Fruit fly (Drosophila melanogaster) whole organism, embryonic: ENCODE measurements around the gene TwdlX.
A peak's percentile ranks its signal among the peaks of the same experiment; 100 is the strongest.

Experiments
- Atf3 ChIP-seq: fragments of 200-800 bp; sonication (Bioruptor generic); optimal IDR thresholded peaks from 3 replicates; lab custom pipeline; 2016; ENCODE audit warnings: missing biosample characterization, missing genetic modification characterization
- B-H1 ChIP-seq: fragments of 200-800 bp; sonication (Bioruptor generic); IDR thresholded peaks from 3 replicates; pipeline ENCODE4 v1.3.6; 2022; ENCODE audit warnings: missing biosample characterization, missing genetic modification characterization
- CG10274 ChIP-seq: fragments of 200-800 bp; sonication (Bioruptor generic); optimal IDR thresholded peaks from 3 replicates; lab custom pipeline; 2017; ENCODE audit warnings: missing biosample characterization, mild to moderate bottlenecking, missing genetic modification characterization
- CG10979 ChIP-seq: fragments of 200-800 bp; sonication (Bioruptor generic); optimal IDR thresholded peaks from 2 replicates; lab custom pipeline; 2018; ENCODE audit warnings: missing biosample characterization, mild to moderate bottlenecking, missing genetic modification characterization, moderate library complexity
- CG11093 ChIP-seq: fragments of 200-800 bp; sonication (Bioruptor generic); IDR thresholded peaks from 3 replicates; pipeline ENCODE4 v1.3.6; 2022; ENCODE audit warnings: missing biosample characterization, missing genetic modification characterization
- CG11247 ChIP-seq: fragments of 200-800 bp; sonication (Bioruptor generic); IDR thresholded peaks from 2 replicates; pipeline ENCODE4 v1.3.6; 2022; ENCODE audit warnings: missing biosample characterization, missing genetic modification characterization
- CG12744 ChIP-seq: fragments of 200-800 bp; sonication (Bioruptor generic); optimal IDR thresholded peaks from 2 replicates; lab custom pipeline; 2016; ENCODE audit warnings: missing biosample characterization, missing genetic modification characterization
- CG14860 ChIP-seq: fragments of 200-800 bp; sonication (Bioruptor generic); IDR thresholded peaks from 3 replicates; pipeline ENCODE4 v1.3.6; 2022; ENCODE audit warnings: missing biosample characterization, missing genetic modification characterization; ENCODE audit not compliant: partially characterized antibody
- CG15514 ChIP-seq: fragments of 200-800 bp; sonication (Bioruptor generic); optimal IDR thresholded peaks from 3 replicates; lab custom pipeline; 2017; ENCODE audit warnings: missing biosample characterization, missing genetic modification characterization, mild to moderate bottlenecking, moderate library complexity, missing genetic modification reagents
- CG18262 ChIP-seq: fragments of 200-800 bp; optimal IDR thresholded peaks from 3 replicates; lab custom pipeline; 2019; ENCODE audit warnings: missing biosample characterization, mild to moderate bottlenecking, missing genetic modification characterization, moderate library complexity
- CG32772 ChIP-seq: fragments of 200-800 bp; sonication (Bioruptor generic); IDR thresholded peaks from 2 replicates; pipeline ENCODE4 v1.3.6; 2022; ENCODE audit warnings: missing biosample characterization, missing genetic modification characterization
- CG3838 ChIP-seq: fragments of 200-800 bp; sonication (Bioruptor generic); optimal IDR thresholded peaks from 3 replicates; lab custom pipeline; 2016; ENCODE audit warnings: missing biosample characterization, missing genetic modification characterization
- CG3847 ChIP-seq: fragments of 200-800 bp; sonication (Bioruptor generic); IDR thresholded peaks from 2 replicates; pipeline ENCODE4 v1.3.6; 2022; ENCODE audit warnings: missing biosample characterization, missing genetic modification characterization
- CG4617 ChIP-seq: fragments of 200-800 bp; sonication (Bioruptor generic); optimal IDR thresholded peaks from 3 replicates; lab custom pipeline; 2016; ENCODE audit warnings: missing biosample characterization, missing genetic modification characterization, borderline replicate concordance
- CG7271 ChIP-seq: fragments of 200-800 bp; sonication (Bioruptor generic); optimal IDR thresholded peaks from 2 replicates; lab custom pipeline; 2018; ENCODE audit warnings: missing biosample characterization, mild to moderate bottlenecking, missing genetic modification characterization, moderate library complexity
- CG7987 ChIP-seq: fragments of 200-800 bp; sonication (Bioruptor generic); optimal IDR thresholded peaks from 2 replicates; lab custom pipeline; 2018; ENCODE audit warnings: missing biosample characterization, mild to moderate bottlenecking, missing genetic modification characterization, moderate library complexity
- CG8290 ChIP-seq, 3 experiments: fragments of 200-800 bp; sonication (Bioruptor generic); optimal IDR thresholded peaks; 2 replicates each; lab custom pipeline; 2016 to 2019; ENCODE audit warnings: missing biosample characterization in 3 of 3, missing genetic modification characterization in 3 of 3, mild to moderate bottlenecking in 2 of 3, moderate library complexity in 1 of 3
- Fer1 ChIP-seq: fragments of 200-800 bp; sonication (Bioruptor generic); optimal IDR thresholded peaks from 2 replicates; lab custom pipeline; 2017; ENCODE audit warnings: missing biosample characterization, mild to moderate bottlenecking, missing genetic modification characterization
- Hr3 ChIP-seq: fragments of 200-800 bp; sonication (Bioruptor generic); optimal IDR thresholded peaks from 3 replicates; lab custom pipeline; 2016; ENCODE audit warnings: missing biosample characterization, missing genetic modification characterization
- Mad ChIP-seq: fragments of 200-800 bp; sonication (Bioruptor generic); optimal IDR thresholded peaks from 2 replicates; lab custom pipeline; 2016; ENCODE audit warnings: missing biosample characterization, missing genetic modification characterization
- NC2β ChIP-seq: fragments of 200-800 bp; sonication (Bioruptor generic); optimal IDR thresholded peaks from 2 replicates; lab custom pipeline; 2016; ENCODE audit warnings: missing biosample characterization, missing genetic modification characterization
- NFAT ChIP-seq: fragments of 200-800 bp; sonication (Bioruptor generic); IDR thresholded peaks from 2 replicates; pipeline ENCODE4 v1.3.6; 2022; ENCODE audit warnings: missing biosample characterization, missing genetic modification characterization
- Ptx1 ChIP-seq: fragments of 200-800 bp; sonication (Bioruptor generic); IDR thresholded peaks from 2 replicates; pipeline ENCODE4 v1.3.6; 2022; ENCODE audit warnings: missing biosample characterization, missing genetic modification characterization
- ara ChIP-seq: fragments of 200-800 bp; sonication (Bioruptor generic); IDR thresholded peaks from 2 replicates; pipeline ENCODE4 v1.3.6; 2022; ENCODE audit warnings: missing biosample characterization, missing genetic modification characterization
- ase ChIP-seq: fragments of 200-800 bp; sonication (Bioruptor generic); IDR thresholded peaks from 3 replicates; pipeline ENCODE4 v1.3.6; 2022; ENCODE audit warnings: missing biosample characterization, missing genetic modification characterization
- ash1 ChIP-seq: fragments of 200-800 bp; sonication (Bioruptor generic); optimal IDR thresholded peaks from 2 replicates; lab custom pipeline; 2018; ENCODE audit warnings: missing biosample characterization, mild to moderate bottlenecking, missing genetic modification characterization
- bbx ChIP-seq: fragments of 200-800 bp; sonication (Bioruptor generic); IDR thresholded peaks from 2 replicates; pipeline ENCODE4 v1.3.6; 2022; ENCODE audit warnings: missing biosample characterization, missing genetic modification characterization; ENCODE audit not compliant: partially characterized antibody
- cg ChIP-seq: fragments of 200-800 bp; sonication (Bioruptor generic); optimal IDR thresholded peaks from 3 replicates; lab custom pipeline; 2019; ENCODE audit warnings: missing biosample characterization, mild to moderate bottlenecking, missing genetic modification characterization, moderate library complexity
- crol ChIP-seq: fragments of 200-800 bp; sonication (Bioruptor generic); IDR thresholded peaks from 2 replicates; pipeline ENCODE4 v1.3.6; 2022; ENCODE audit warnings: missing biosample characterization, missing genetic modification characterization
- dmrt11E ChIP-seq: fragments of 200-800 bp; sonication (Bioruptor generic); optimal IDR thresholded peaks from 3 replicates; lab custom pipeline; 2018; ENCODE audit warnings: missing biosample characterization, mild to moderate bottlenecking, missing genetic modification characterization, moderate library complexity
- dmrt99B ChIP-seq: fragments of 200-800 bp; sonication (Bioruptor generic); optimal IDR thresholded peaks from 2 replicates; lab custom pipeline; 2018; ENCODE audit warnings: missing biosample characterization, mild to moderate bottlenecking, missing genetic modification characterization, moderate library complexity
- exex ChIP-seq: fragments of 200-800 bp; sonication (Bioruptor generic); optimal IDR thresholded peaks from 4 replicates; lab custom pipeline; 2018; ENCODE audit warnings: missing biosample characterization, mild to moderate bottlenecking, missing genetic modification characterization, moderate library complexity
- eyg ChIP-seq: fragments of 200-800 bp; sonication (Bioruptor generic); optimal IDR thresholded peaks from 3 replicates; lab custom pipeline; 2016; ENCODE audit warnings: missing biosample characterization, missing genetic modification characterization
- h ChIP-seq: fragments of >200 bp; optimal IDR thresholded peaks from 2 replicates; lab custom pipeline; 2017
- ken ChIP-seq: fragments of 200-800 bp; sonication (Bioruptor generic); IDR thresholded peaks from 3 replicates; pipeline ENCODE4 v1.3.6; 2022; ENCODE audit warnings: missing biosample characterization, missing genetic modification characterization
- lab ChIP-seq: fragments of 200-800 bp; sonication (Bioruptor generic); optimal IDR thresholded peaks from 3 replicates; lab custom pipeline; 2017; ENCODE audit warnings: missing biosample characterization, missing genetic modification characterization, mild to moderate bottlenecking, moderate library complexity, missing genetic modification reagents
- lmd ChIP-seq: fragments of 200-800 bp; sonication (Bioruptor generic); IDR thresholded peaks from 2 replicates; pipeline ENCODE4 v1.3.6; 2022; ENCODE audit warnings: missing biosample characterization, missing genetic modification characterization
- mirr ChIP-seq: fragments of 200-800 bp; sonication (Bioruptor generic); optimal IDR thresholded peaks from 3 replicates; lab custom pipeline; 2018; ENCODE audit warnings: missing biosample characterization, mild to moderate bottlenecking, missing genetic modification characterization
- otp ChIP-seq: fragments of 200-800 bp; sonication (Bioruptor generic); IDR thresholded peaks from 3 replicates; pipeline ENCODE4, ENCODE4 v1.3.6; 2022; ENCODE audit warnings: missing biosample characterization, missing genetic modification characterization
- sc ChIP-seq, 3 experiments: fragments of >200 bp in 2 of 3; fragments of 200-800 bp in 1 of 3; sonication (Bioruptor generic) in 1 of 3; optimal IDR thresholded peaks; 2 replicates in 2 of 3; 3 replicates in 1 of 3; lab custom pipeline; 2017; ENCODE audit warnings: mild to moderate bottlenecking in 1 of 3, missing biosample characterization in 1 of 3, missing genetic modification characterization in 1 of 3, missing genetic modification reagents in 1 of 3
- schlank ChIP-seq: fragments of 200-800 bp; sonication (Bioruptor generic); optimal IDR thresholded peaks from 2 replicates; lab custom pipeline; 2018; ENCODE audit warnings: missing biosample characterization, mild to moderate bottlenecking, missing genetic modification characterization
- sens ChIP-seq: fragments of 200-800 bp; sonication (Bioruptor generic); peaks from one replicate; lab custom pipeline; 2016; ENCODE audit warnings: missing biosample characterization, missing genetic modification characterization
- slou ChIP-seq: fragments of 200-800 bp; sonication (Bioruptor generic); optimal IDR thresholded peaks from 3 replicates; lab custom pipeline; 2016; ENCODE audit warnings: missing biosample characterization, missing genetic modification characterization
- ttk ChIP-seq: fragments of 200-800 bp; sonication (Bioruptor generic); IDR thresholded peaks from 2 replicates; pipeline ENCODE4 v2.1.2; 2022; ENCODE audit warnings: missing biosample characterization, missing genetic modification characterization
- twi ChIP-seq: fragments of 200-800 bp; optimal IDR thresholded peaks from 2 replicates; lab custom pipeline; 2019; ENCODE audit warnings: missing biosample characterization, mild to moderate bottlenecking, missing genetic modification characterization, moderate library complexity
- vfl ChIP-seq: fragments of 200-800 bp; sonication (Bioruptor generic); optimal IDR thresholded peaks from 2 replicates; lab custom pipeline; 2016; ENCODE audit warnings: missing biosample characterization, missing genetic modification characterization
- wdn ChIP-seq: fragments of 200-800 bp; sonication (Bioruptor generic); IDR thresholded peaks from 2 replicates; pipeline ENCODE4 v1.3.6; 2022; ENCODE audit warnings: missing biosample characterization, missing genetic modification characterization
- wor ChIP-seq: fragments of 200-800 bp; sonication (Bioruptor generic); IDR thresholded peaks from 2 replicates; pipeline ENCODE4 v1.3.6; 2022; ENCODE audit warnings: missing biosample characterization, missing genetic modification characterization

The TwdlX gene

DNA sequence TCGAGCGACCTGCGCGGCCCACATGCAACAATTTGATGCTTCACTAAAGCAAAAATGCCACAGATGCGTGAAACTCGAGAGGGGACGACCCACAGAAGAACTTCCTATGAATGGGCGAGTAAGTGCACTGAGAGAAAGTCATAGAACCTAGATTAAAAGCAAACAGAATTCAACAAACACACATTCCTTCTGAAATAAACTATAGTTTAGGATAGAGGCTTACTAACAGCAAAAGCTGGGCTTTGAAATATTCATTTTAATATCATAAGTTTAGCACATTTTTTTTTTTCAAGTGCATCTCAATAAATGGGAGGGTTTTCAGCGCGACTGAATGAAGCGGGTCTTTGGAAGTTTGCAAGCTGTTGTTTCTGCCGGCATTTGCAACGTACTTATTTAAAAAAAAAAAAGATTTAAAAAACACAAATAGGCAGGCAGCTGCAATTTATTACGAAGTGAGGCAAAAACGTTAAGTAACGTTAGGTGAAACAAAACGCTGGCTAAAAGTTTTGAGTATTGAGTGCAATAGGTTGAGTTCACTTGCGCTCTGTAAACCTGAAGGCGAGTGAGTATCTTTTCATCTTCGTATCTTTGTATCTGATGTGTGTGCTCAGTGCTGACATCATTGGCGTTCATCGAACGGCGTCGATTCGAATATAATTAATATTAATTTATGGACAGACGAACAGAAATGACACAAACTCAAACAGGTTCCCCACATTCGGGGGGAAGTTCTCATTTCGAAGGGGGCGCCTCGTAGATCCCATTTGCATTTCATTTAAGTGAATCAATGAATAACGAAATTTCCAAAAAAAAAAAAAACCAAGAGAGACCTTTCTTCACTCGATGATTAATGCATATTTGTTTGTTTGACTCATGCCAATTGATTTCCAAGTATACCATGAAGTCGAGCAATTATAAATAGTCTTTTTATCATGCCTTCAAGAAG is 42.3 kb downstream of the TwdlX start (continued):
- TF ChIP-seq twi (tag; lab: Kevin White, UChicago) (no peak), CG11247 (GFP tag; lab: Robert Waterston, UW) (peak; percentile 49; the same call in 1 of the 2 replicates), CG14860 (no peak), wdn (no peak), CG7987 (GFP tag; lab: Kevin White, UChicago) (no peak), h (lab: Kevin White, UChicago) (no peak), Mad (no peak), bbx (GFP tag; lab: Robert Waterston, UW) (no peak), CG3847 (GFP tag; lab: Robert Waterston, UW) (no peak), Hr3 (peak; percentile 50), CG18262 (tag; lab: Kevin White, UChicago) (peak; percentile 73), CG32772 (GFP tag; lab: Robert Waterston, UW) (peak; percentile 64; the same call in 1 of the 2 replicates), Ptx1 (GFP tag; lab: Robert Waterston, UW) (peak; percentile 69), exex (no peak), CG4617 (GFP tag; lab: Kevin White, UChicago) (no peak), schlank (tag; lab: Kevin White, UChicago) (no peak), CG15514 (GFP tag; lab: Kevin White, UChicago) (no peak), dmrt99B (tag; lab: Kevin White, UChicago) (peak; percentile 61), Atf3 (GFP tag; lab: Kevin White, UChicago) (peak; percentile 36), CG7271 (tag; lab: Kevin White, UChicago) (no peak), Fer1 (GFP tag; lab: Kevin White, UChicago) (no peak), wor (GFP tag; lab: Robert Waterston, UW) (0 out of 2 replicates have a peak, but pooled peaks have one; percentile 13), CG11093 (GFP tag; lab: Robert Waterston, UW) (peak; percentile 77), CG10979 (tag; lab: Kevin White, UChicago) (peak; percentile 80), CG12744 (no peak), ara (peak; percentile 85), CG8290 (GFP tag; optimal IDR thresholded peaks at IDR 0.05; lab: Kevin White, UChicago) (peak; percentile 46), CG8290 (tag; optimal IDR thresholded peaks at IDR 0.05; lab: Kevin White, UChicago) (no peak), NC2β (GFP tag; lab: Kevin White, UChicago) (peak; percentile 12), slou (GFP tag; lab: Kevin White, UChicago) (no peak), ken (GFP tag; lab: Robert Waterston, UW) (peak; percentile 46; the same call in 1 of the 3 replicates), ash1 (GFP tag; lab: Kevin White, UChicago) (no peak), crol (GFP tag; lab: Robert Waterston, UW) (peak; percentile 27; the same call in 1 of the 2 replicates), B-H1 (GFP tag; lab: Robert Waterston, UW) (peak; percentile 43; the same call in 2 of the 3 replicates), eyg (GFP tag; lab: Kevin White, UChicago) (no peak), lmd (GFP tag; lab: Robert Waterston, UW) (peak; percentile 65), CG3838 (GFP tag; lab: Kevin White, UChicago) (no peak)

DNA sequence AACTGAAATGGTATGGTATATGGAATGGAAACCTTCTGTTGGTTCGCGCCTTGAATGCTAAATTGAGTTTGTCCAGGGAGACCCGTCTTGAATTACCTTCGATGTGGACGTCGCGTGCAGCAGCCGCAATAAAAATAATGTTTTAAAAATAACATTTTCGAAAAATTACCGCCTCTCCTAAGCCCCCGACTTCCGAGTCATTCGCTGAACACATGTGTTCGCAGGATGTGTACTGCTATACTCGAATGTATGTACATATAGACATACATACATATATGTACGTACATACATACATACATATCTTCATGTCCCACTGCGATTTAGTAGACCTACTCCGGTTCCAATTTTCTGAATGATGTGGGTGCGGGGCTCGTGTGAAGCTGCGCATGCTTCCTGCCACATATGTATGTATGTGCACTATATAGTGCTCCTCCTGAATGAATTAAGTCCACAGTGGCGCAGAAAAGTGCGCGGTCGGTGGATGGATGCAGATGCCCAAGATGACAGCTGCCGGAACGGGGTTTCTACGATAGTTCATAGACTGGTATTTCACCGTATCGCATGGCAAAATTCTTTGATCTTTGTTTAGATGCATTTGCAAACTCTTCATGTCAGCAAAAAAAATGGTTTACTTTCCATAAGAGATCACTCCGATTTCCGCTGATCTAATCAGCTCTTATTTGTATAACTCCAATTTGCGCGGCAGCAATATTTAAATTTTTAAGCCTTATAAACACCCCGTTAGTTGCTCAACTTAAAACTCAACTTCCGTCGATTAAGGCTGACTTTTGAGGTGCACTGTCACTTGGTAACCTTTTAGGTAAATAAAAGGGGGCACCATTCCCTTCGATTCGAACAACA is 43.5 kb downstream of the TwdlX start:
- no peak for TF ChIP-seq vfl (GFP tag; lab: Kevin White, UChicago)
- no peak for TF ChIP-seq CG10274 (GFP tag; lab: Kevin White, UChicago)
- TF ChIP-seq ase (GFP tag; lab: Robert Waterston, UW): no peak
- no peak for TF ChIP-seq mirr (GFP tag; lab: Kevin White, UChicago)
- no peak for TF ChIP-seq sc (optimal IDR thresholded peaks at IDR 0.05; lab: Kevin White, UChicago)
- TF ChIP-seq sc (GFP tag; optimal IDR thresholded peaks at IDR 0.05; lab: Kevin White, UChicago): no peak
- TF ChIP-seq lab (GFP tag; lab: Kevin White, UChicago): no peak
- TF ChIP-seq cg (GFP tag; lab: Kevin White, UChicago): peak; percentile 19
- TF ChIP-seq sens: peak; percentile 67
- TF ChIP-seq dmrt11E (tag; lab: Kevin White, UChicago): peak; percentile 14
- TF ChIP-seq NFAT (GFP tag; lab: Robert Waterston, UW): no peak
- TF ChIP-seq ttk: no peak
- no peak for TF ChIP-seq otp (GFP tag; lab: Robert Waterston, UW)
